ENCODE assay signal across 1 fruit fly cellular context in genomic region chr3L:21453623-21454022, dm6.
A peak's percentile ranks its signal among the peaks of the same experiment; 100 is the strongest.
TF ChIP-seq lines count a peak whose summit lies in the region.

No protein-coding gene starts in this region.

TF ChIP-seq in whole organism, embryonic, 481 proteins besides CTCF, POLR2A, EP300 and RAD21 (continued from another document and continues in another):
- TF ChIP-seq Xrp1 (GFP tag; IDR thresholded peaks at IDR 0.05; lab: Robert Waterston, UW) (peak; percentile 89), lola (GFP tag; optimal IDR thresholded peaks at IDR 0.05; lab: Kevin White, UChicago) (peak in 1 of 3 experiments; percentile 79), nom (GFP tag; optimal IDR thresholded peaks at IDR 0.05; lab: Kevin White, UChicago) (peak; percentile 8), Bgb (GFP tag; IDR thresholded peaks at IDR 0.05; lab: Robert Waterston, UW; ENCODE audit: partially characterized antibody) (no peak), CG11085 (GFP tag; IDR thresholded peaks at IDR 0.05; lab: Robert Waterston, UW) (no peak), pum (GFP tag; optimal IDR thresholded peaks at IDR 0.05; lab: Kevin White, UChicago) (peak; percentile 56), CG3281 (GFP tag; optimal IDR thresholded peaks at IDR 0.05; lab: Kevin White, UChicago) (no peak), Max (GFP tag; optimal IDR thresholded peaks at IDR 0.05; lab: Kevin White, UChicago) (peak; percentile 43), gce (GFP tag; IDR thresholded peaks at IDR 0.05; lab: Robert Waterston, UW) (no peak), row (GFP tag; IDR thresholded peaks at IDR 0.05; lab: Robert Waterston, UW) (peak; percentile 74), ap (GFP tag; IDR thresholded peaks at IDR 0.05; lab: Robert Waterston, UW) (no peak), hb (GFP tag; IDR thresholded peaks at IDR 0.05; lab: Robert Waterston, UW; ENCODE audit: partially characterized antibody) (no peak), CG12942 (GFP tag; optimal IDR thresholded peaks at IDR 0.05; lab: Kevin White, UChicago) (no peak), da (GFP tag; optimal IDR thresholded peaks at IDR 0.05; lab: Kevin White, UChicago) (no peak), shn (GFP tag; optimal IDR thresholded peaks at IDR 0.05; lab: Kevin White, UChicago) (peak; percentile 7), CG9437 (GFP tag; optimal IDR thresholded peaks at IDR 0.05; lab: Kevin White, UChicago) (no peak), cg (GFP tag; optimal IDR thresholded peaks at IDR 0.05; lab: Kevin White, UChicago) (no peak), chm (GFP tag; IDR thresholded peaks at IDR 0.05; lab: Robert Waterston, UW) (peak; percentile 81; the same call in 1 of the 2 replicates), onecut (GFP tag; IDR thresholded peaks at IDR 0.05; lab: Robert Waterston, UW) (peak; percentile 28; the same call in 1 of the 2 replicates), maf-S (GFP tag; optimal IDR thresholded peaks at IDR 0.05; lab: Kevin White, UChicago) (no peak), jing (GFP tag; optimal IDR thresholded peaks at IDR 0.05; lab: Kevin White, UChicago) (peak; percentile 19), peb (GFP tag; IDR thresholded peaks at IDR 0.05; lab: Robert Waterston, UW) (peak; percentile 34; the same call in 1 of the 2 replicates), CG2712 (tag; optimal IDR thresholded peaks at IDR 0.05; lab: Kevin White, UChicago) (peak; percentile 84), Dbx (GFP tag; IDR thresholded peaks at IDR 0.05; lab: Robert Waterston, UW) (no peak), unc-4 (GFP tag; IDR thresholded peaks at IDR 0.05; lab: Robert Waterston, UW; ENCODE audit: partially characterized antibody) (no peak), CG13287 (GFP tag; IDR thresholded peaks at IDR 0.05; lab: Robert Waterston, UW; ENCODE audit: partially characterized antibody) (no peak), HmgZ (tag; optimal IDR thresholded peaks at IDR 0.05; lab: Kevin White, UChicago) (no peak), Mes4 (GFP tag; optimal IDR thresholded peaks at IDR 0.05; lab: Kevin White, UChicago) (peak; percentile 23), Vsx1 (GFP tag; optimal IDR thresholded peaks at IDR 0.05; lab: Kevin White, UChicago) (no peak), fd96Cb (tag; optimal IDR thresholded peaks at IDR 0.05; lab: Kevin White, UChicago) (peak; percentile 64), CG15011 (GFP tag; optimal IDR thresholded peaks at IDR 0.05; lab: Kevin White, UChicago) (no peak), chinmo (GFP tag; IDR thresholded peaks at IDR 0.05; lab: Robert Waterston, UW; ENCODE audit: partially characterized antibody) (no peak), CG10565 (GFP tag; optimal IDR thresholded peaks at IDR 0.05; lab: Kevin White, UChicago) (no peak), gem (tag; optimal IDR thresholded peaks at IDR 0.05; lab: Kevin White, UChicago) (peak; percentile 78), Drgx (GFP tag; IDR thresholded peaks at IDR 0.05; lab: Robert Waterston, UW) (0 out of 2 replicates have a peak, but pooled peaks have one; percentile 32), disco-r (GFP tag; optimal IDR thresholded peaks at IDR 0.05; lab: Kevin White, UChicago) (peak; percentile 1), fru (optimal IDR thresholded peaks at IDR 0.05; lab: Kevin White, UChicago) (no peak), trh (GFP tag; optimal IDR thresholded peaks at IDR 0.05; lab: Kevin White, UChicago) (no peak), Usf (GFP tag; optimal IDR thresholded peaks at IDR 0.05; lab: Kevin White, UChicago) (peak; percentile 60), Hr3 (GFP tag; optimal IDR thresholded peaks at IDR 0.05; lab: Kevin White, UChicago) (peak; percentile 29), bowl (GFP tag; IDR thresholded peaks at IDR 0.05; lab: Robert Waterston, UW) (no peak), CG17361 (GFP tag; IDR thresholded peaks at IDR 0.05; lab: Robert Waterston, UW) (peak; percentile 68), CG10366 (GFP tag; IDR thresholded peaks at IDR 0.05; lab: Robert Waterston, UW) (no peak; the same call in 1 of the 2 replicates), CG17385 (GFP tag; optimal IDR thresholded peaks at IDR 0.05; lab: Kevin White, UChicago) (peak; percentile 18), D19B (GFP tag; optimal IDR thresholded peaks at IDR 0.05; lab: Kevin White, UChicago) (no peak), CG12219 (GFP tag; optimal IDR thresholded peaks at IDR 0.05; lab: Kevin White, UChicago) (peak; percentile 56), pfk (GFP tag; optimal IDR thresholded peaks at IDR 0.05; lab: Kevin White, UChicago) (no peak), CG11560 (tag; IDR thresholded peaks at IDR 0.05; lab: Robert Waterston, UW) (no peak), CG13894 (tag; optimal IDR thresholded peaks at IDR 0.05; lab: Kevin White, UChicago) (no peak), amos (GFP tag; IDR thresholded peaks at IDR 0.05; lab: Robert Waterston, UW; ENCODE audit: partially characterized antibody) (no peak), CG13123 (GFP tag; optimal IDR thresholded peaks at IDR 0.05; lab: Kevin White, UChicago) (peak; percentile 19), Mad (GFP tag; optimal IDR thresholded peaks at IDR 0.05; lab: Kevin White, UChicago) (no peak), CG15696 (tag; optimal IDR thresholded peaks at IDR 0.05; lab: Kevin White, UChicago) (peak; percentile 84), CG2202 (tag; optimal IDR thresholded peaks at IDR 0.05; lab: Kevin White, UChicago) (peak; percentile 62), CG2199 (GFP tag; IDR thresholded peaks at IDR 0.05; lab: Robert Waterston, UW) (no peak), Lpt (GFP tag; optimal IDR thresholded peaks at IDR 0.05; lab: Kevin White, UChicago) (no peak), Hmr (GFP tag; optimal IDR thresholded peaks at IDR 0.05; lab: Kevin White, UChicago) (no peak), CG1603 (tag; optimal IDR thresholded peaks at IDR 0.05; lab: Kevin White, UChicago) (peak; percentile 83), CG4820 (GFP tag; optimal IDR thresholded peaks at IDR 0.05; lab: Kevin White, UChicago) (peak; percentile 57), pros (GFP tag; optimal IDR thresholded peaks at IDR 0.05; lab: Kevin White, UChicago) (peak; percentile 6), CG3995 (GFP tag; optimal IDR thresholded peaks at IDR 0.05; lab: Kevin White, UChicago) (no peak), lab (GFP tag; optimal IDR thresholded peaks at IDR 0.05; lab: Kevin White, UChicago) (peak; percentile 0), Oaz (GFP tag; IDR thresholded peaks at IDR 0.05; lab: Robert Waterston, UW) (no peak), Aef1 (GFP tag; IDR thresholded peaks at IDR 0.05; lab: Robert Waterston, UW) (peak; percentile 33; the same call in 1 of the 3 replicates), Nf-YA (GFP tag; IDR thresholded peaks at IDR 0.05; lab: Robert Waterston, UW) (no peak), Taf1 (GFP tag; IDR thresholded peaks at IDR 0.05; lab: Robert Waterston, UW) (no peak), gt (GFP tag; IDR thresholded peaks at IDR 0.05; lab: Robert Waterston, UW) (no peak), gsb-n (tag; optimal IDR thresholded peaks at IDR 0.05; lab: Kevin White, UChicago) (peak; percentile 74), sob (GFP tag; IDR thresholded peaks at IDR 0.05; lab: Robert Waterston, UW) (no peak), CG30431 (GFP tag; optimal IDR thresholded peaks at IDR 0.05; lab: Kevin White, UChicago) (peak; percentile 55), zen2 (GFP tag; IDR thresholded peaks at IDR 0.05; lab: Robert Waterston, UW; ENCODE audit: partially characterized antibody) (no peak), tx (GFP tag; optimal IDR thresholded peaks at IDR 0.05; lab: Kevin White, UChicago) (no peak), slou (GFP tag; optimal IDR thresholded peaks at IDR 0.05; lab: Kevin White, UChicago) (no peak), CG10431 (GFP tag; optimal IDR thresholded peaks at IDR 0.05; lab: Kevin White, UChicago) (no peak), CG15514 (GFP tag; optimal IDR thresholded peaks at IDR 0.05; lab: Kevin White, UChicago) (no peak), tll (GFP tag; optimal IDR thresholded peaks at IDR 0.05; lab: Kevin White, UChicago) (no peak), ro (GFP tag; IDR thresholded peaks at IDR 0.05; lab: Robert Waterston, UW) (no peak), Hr39 (optimal IDR thresholded peaks at IDR 0.05; lab: Kevin White, UChicago) (no peak), CG31388 (GFP tag; optimal IDR thresholded peaks at IDR 0.05; lab: Kevin White, UChicago) (no peak), CG13296 (GFP tag; optimal IDR thresholded peaks at IDR 0.05; lab: Kevin White, UChicago) (no peak), dati (GFP tag; IDR thresholded peaks at IDR 0.05; lab: Robert Waterston, UW) (no peak), ato (GFP tag; IDR thresholded peaks at IDR 0.05; lab: Robert Waterston, UW; ENCODE audit: partially characterized antibody) (no peak), Lim3 (GFP tag; IDR thresholded peaks at IDR 0.05; lab: Robert Waterston, UW) (no peak), CG17568 (GFP tag; optimal IDR thresholded peaks at IDR 0.05; lab: Kevin White, UChicago) (no peak), Xbp1 (GFP tag; optimal IDR thresholded peaks at IDR 0.05; lab: Kevin White, UChicago) (peak; percentile 44), CG7987 (GFP tag; optimal IDR thresholded peaks at IDR 0.05; lab: Kevin White, UChicago) (no peak), CG7786 (GFP tag; optimal IDR thresholded peaks at IDR 0.05; lab: Kevin White, UChicago) (peak; percentile 42), CG30020 (tag; optimal IDR thresholded peaks at IDR 0.05; lab: Kevin White, UChicago) (no peak), Dll (GFP tag; IDR thresholded peaks at IDR 0.05; lab: Robert Waterston, UW; ENCODE audit: partially characterized antibody) (no peak), ERR (GFP tag; optimal IDR thresholded peaks at IDR 0.05; lab: Kevin White, UChicago) (no peak), bab2 (GFP tag; optimal IDR thresholded peaks at IDR 0.05; lab: Kevin White, UChicago) (peak; percentile 27), cwo (GFP tag; optimal IDR thresholded peaks at IDR 0.05; lab: Kevin White, UChicago) (no peak), CG4404 (GFP tag; IDR thresholded peaks at IDR 0.05; lab: Robert Waterston, UW) (peak; percentile 81), CG6813 (GFP tag; optimal IDR thresholded peaks at IDR 0.05; lab: Kevin White, UChicago) (peak; percentile 66), CG4282 (GFP tag; optimal IDR thresholded peaks at IDR 0.05; lab: Kevin White, UChicago) (peak; percentile 80), CG31224 (GFP tag; IDR thresholded peaks at IDR 0.05; lab: Robert Waterston, UW) (0 out of 2 replicates have a peak, but pooled peaks have one; percentile 15), CG2129 (GFP tag; IDR thresholded peaks at IDR 0.05; lab: Robert Waterston, UW; ENCODE audit: partially characterized antibody) (no peak), CG14860 (GFP tag; IDR thresholded peaks at IDR 0.05; lab: Robert Waterston, UW; ENCODE audit: partially characterized antibody) (no peak), CG14050 (GFP tag; IDR thresholded peaks at IDR 0.05; lab: Robert Waterston, UW) (no peak), klu (GFP tag; IDR thresholded peaks at IDR 0.05; lab: Robert Waterston, UW) (no peak), cato (GFP tag; optimal IDR thresholded peaks at IDR 0.05; lab: Kevin White, UChicago; ENCODE audit: borderline replicate concordance) (peak; percentile 17), CG14710 (tag; optimal IDR thresholded peaks at IDR 0.05; lab: Kevin White, UChicago) (peak; percentile 74), CG12744 (GFP tag; optimal IDR thresholded peaks at IDR 0.05; lab: Kevin White, UChicago) (no peak), bcd (GFP tag; optimal IDR thresholded peaks at IDR 0.05; lab: Kevin White, UChicago) (peak; percentile 41), al (GFP tag; IDR thresholded peaks at IDR 0.05; lab: Robert Waterston, UW) (no peak), CG16813 (GFP tag; IDR thresholded peaks at IDR 0.05; lab: Robert Waterston, UW; ENCODE audit: partially characterized antibody) (no peak), CG11696 (GFP tag; IDR thresholded peaks at IDR 0.05; lab: Robert Waterston, UW) (no peak), Rx (GFP tag; IDR thresholded peaks at IDR 0.05; lab: Robert Waterston, UW) (peak; percentile 39), CG10959 (GFP tag; IDR thresholded peaks at IDR 0.05; lab: Robert Waterston, UW) (peak; percentile 79), CG11723 (GFP tag; optimal IDR thresholded peaks at IDR 0.05; lab: Kevin White, UChicago) (peak; percentile 9), H2.0 (GFP tag; IDR thresholded peaks at IDR 0.05; lab: Robert Waterston, UW) (peak; percentile 38), CG6254 (GFP tag; optimal IDR thresholded peaks at IDR 0.05; lab: Kevin White, UChicago) (peak; percentile 58), NK7.1 (GFP tag; optimal IDR thresholded peaks at IDR 0.05; lab: Kevin White, UChicago) (no peak), CG18011 (GFP tag; optimal IDR thresholded peaks at IDR 0.05; lab: Kevin White, UChicago) (no peak), CG17829 (tag; optimal IDR thresholded peaks at IDR 0.05; lab: Kevin White, UChicago) (peak; percentile 79), aop (GFP tag; IDR thresholded peaks at IDR 0.05; lab: Robert Waterston, UW) (no peak), CG6272 (GFP tag; IDR thresholded peaks at IDR 0.05; lab: Robert Waterston, UW) (peak; percentile 29; the same call in 1 of the 2 replicates), CG8924 (tag; optimal IDR thresholded peaks at IDR 0.05; lab: Kevin White, UChicago) (peak; percentile 69), pnt (GFP tag; optimal IDR thresholded peaks at IDR 0.05; lab: Kevin White, UChicago) (peak; percentile 65), Side (GFP tag; optimal IDR thresholded peaks at IDR 0.05; lab: Kevin White, UChicago) (peak; percentile 63), Sin3A (optimal IDR thresholded peaks at IDR 0.05; lab: Kevin White, UChicago) (no peak), CG7745 (tag; optimal IDR thresholded peaks at IDR 0.05; lab: Kevin White, UChicago) (peak; percentile 21), Atf3 (GFP tag; optimal IDR thresholded peaks at IDR 0.05; lab: Kevin White, UChicago) (no peak), CG14667 (GFP tag; IDR thresholded peaks at IDR 0.05; lab: Robert Waterston, UW) (peak; percentile 27; the same call in 1 of the 2 replicates), en (GFP tag; optimal IDR thresholded peaks at IDR 0.05; lab: Kevin White, UChicago) (peak; percentile 28), Dref (GFP tag; IDR thresholded peaks at IDR 0.05; lab: Robert Waterston, UW) (no peak), phol (tag; optimal IDR thresholded peaks at IDR 0.05; lab: Kevin White, UChicago) (peak; percentile 68), CG13624 (GFP tag; optimal IDR thresholded peaks at IDR 0.05; lab: Kevin White, UChicago) (no peak), Kr (GFP tag; optimal IDR thresholded peaks at IDR 0.05; lab: Kevin White, UChicago) (no peak), ATbp (GFP tag; optimal IDR thresholded peaks at IDR 0.05; lab: Kevin White, UChicago) (peak; percentile 52), HLH3B (GFP tag; IDR thresholded peaks at IDR 0.05; lab: Robert Waterston, UW) (0 out of 2 replicates have a peak, but pooled peaks have one; percentile 12), CG12391 (tag; optimal IDR thresholded peaks at IDR 0.05; lab: Kevin White, UChicago) (peak; percentile 75), ems (GFP tag; optimal IDR thresholded peaks at IDR 0.05; lab: Kevin White, UChicago) (peak; percentile 41)
